Worm (Caenorhabditis elegans) whole organism, L3 larva: Measurements from ENCODE around the gene pole-4.

Experiments
- R02D3.7 ChIP-seq: fragments of 150-350 bp; optimal IDR thresholded peaks from 2 replicates; lab custom pipeline; 2014; ENCODE audit warnings: missing biosample characterization, missing genetic modification characterization
- egl-27 ChIP-seq: sonication (generic microtip); optimal IDR thresholded peaks from 4 replicates; lab custom pipeline; 2017; ENCODE audit warnings: missing biosample characterization, missing genetic modification reagents, missing genetic modification characterization
- nhr-11 ChIP-seq: fragments of 150-350 bp; optimal IDR thresholded peaks from 2 replicates; lab custom pipeline; 2014; ENCODE audit warnings: missing biosample characterization, missing genetic modification characterization
- nhr-23 ChIP-seq: fragments of 150-350 bp; optimal IDR thresholded peaks from 2 replicates; lab custom pipeline; 2014; ENCODE audit warnings: missing biosample characterization, missing genetic modification reagents, missing genetic modification characterization
- nhr-237 ChIP-seq: fragments of 150-350 bp; optimal IDR thresholded peaks from 2 replicates; lab custom pipeline; 2014; ENCODE audit warnings: missing biosample characterization, missing genetic modification characterization
- nhr-25 ChIP-seq: sonication (generic microtip); optimal IDR thresholded peaks from 2 replicates; lab custom pipeline; 2017; ENCODE audit warnings: missing biosample characterization, missing genetic modification characterization
- nhr-43 ChIP-seq: sonication (generic microtip); optimal IDR thresholded peaks from 2 replicates; lab custom pipeline; 2016; ENCODE audit warnings: mild to moderate bottlenecking, missing genetic modification characterization, missing compliant biosample characterization; ENCODE audit not compliant: poor library complexity, severe bottlenecking
- pha-4 ChIP-seq: fragments of 150-350 bp; optimal IDR thresholded peaks from 2 replicates; lab custom pipeline; 2014; ENCODE audit warnings: missing biosample characterization, missing genetic modification reagents, missing genetic modification characterization
- pqm-1 ChIP-seq: fragments of 150-350 bp; optimal IDR thresholded peaks from 2 replicates; lab custom pipeline; 2017; ENCODE audit warnings: missing biosample characterization, missing genetic modification characterization, inconsistent platforms
- skn-1 ChIP-seq: fragments of 150-350 bp; optimal IDR thresholded peaks from 2 replicates; lab custom pipeline; 2014; ENCODE audit warnings: missing biosample characterization, missing genetic modification characterization
- zag-1 ChIP-seq: fragments of 150-350 bp; optimal IDR thresholded peaks from 2 replicates; lab custom pipeline; 2014; ENCODE audit warnings: missing biosample characterization, missing genetic modification characterization

- no peak for TF ChIP-seq zag-1 (tag; lab: Kevin White, UChicago)
- TF ChIP-seq skn-1 (tag; lab: Kevin White, UChicago) = no peak
- TF ChIP-seq nhr-25 = no peak
- TF ChIP-seq nhr-237 (tag; lab: Kevin White, UChicago) = no peak
- no peak for TF ChIP-seq nhr-23
- TF ChIP-seq pqm-1 = no peak
- TF ChIP-seq R02D3.7 = no peak
- TF ChIP-seq nhr-43 (tag; lab: Kevin White, UChicago) = no peak
- no peak for TF ChIP-seq egl-27 (tag; lab: Kevin White, UChicago)
- TF ChIP-seq nhr-11 (tag; lab: Kevin White, UChicago) = no peak
- TF ChIP-seq pha-4 = no peak
These were observed 28.2 kb downstream of the pole-4 start for ce11 chrII:14940980-14941379.
